Fruit fly (Drosophila melanogaster): ENCODE measurements around the gene NUCB1.

NUCB1 gene

dm6 chr3L:17804511-17804910, 2.4 kb upstream of the NUCB1 start, which contains the start of gene ais (continued):
- no peak for TF ChIP-seq Hr78 (GFP tag; optimal IDR thresholded peaks at IDR 0.05)
- TF ChIP-seq HLH3B (GFP tag; IDR thresholded peaks at IDR 0.05): no peak
- no peak; the same call in 1 of the 2 replicates for TF ChIP-seq Oaz (GFP tag; IDR thresholded peaks at IDR 0.05)
- TF ChIP-seq stwl (tag; optimal IDR thresholded peaks at IDR 0.05): peak; percentile 63
- TF ChIP-seq CoRest (tag; optimal IDR thresholded peaks at IDR 0.05): peak; percentile 29
- TF ChIP-seq CG10565 (GFP tag; optimal IDR thresholded peaks at IDR 0.05): no peak
- TF ChIP-seq CG1792 (GFP tag; optimal IDR thresholded peaks at IDR 0.05): no peak
- TF ChIP-seq BtbVII (GFP tag; optimal IDR thresholded peaks at IDR 0.05): no peak
- TF ChIP-seq CG2199 (GFP tag; IDR thresholded peaks at IDR 0.05): no peak
- TF ChIP-seq CG4282 (GFP tag; optimal IDR thresholded peaks at IDR 0.05): no peak
- TF ChIP-seq CG18476 (GFP tag; optimal IDR thresholded peaks at IDR 0.05): no peak
- TF ChIP-seq unpg (GFP tag; optimal IDR thresholded peaks at IDR 0.05): peak; percentile 39
- TF ChIP-seq CG31441 (GFP tag; IDR thresholded peaks at IDR 0.05): no peak
- no peak for TF ChIP-seq emc (GFP tag; optimal IDR thresholded peaks at IDR 0.05)
- TF ChIP-seq CG6175 (GFP tag; IDR thresholded peaks at IDR 0.05): no peak
- no peak for TF ChIP-seq ase (GFP tag; IDR thresholded peaks at IDR 0.05)
- TF ChIP-seq fd96Cb (tag; optimal IDR thresholded peaks at IDR 0.05): no peak
- TF ChIP-seq Bgb (GFP tag; IDR thresholded peaks at IDR 0.05; ENCODE audit: partially characterized antibody): no peak
- no peak for TF ChIP-seq chif (GFP tag; optimal IDR thresholded peaks at IDR 0.05)
- no peak for TF ChIP-seq kni (GFP tag; optimal IDR thresholded peaks at IDR 0.05)
- TF ChIP-seq CG11247 (GFP tag; IDR thresholded peaks at IDR 0.05): no peak
- TF ChIP-seq CG33557 (GFP tag; optimal IDR thresholded peaks at IDR 0.05): no peak
- TF ChIP-seq CG1529 (GFP tag; optimal IDR thresholded peaks at IDR 0.05): no peak
- no peak for TF ChIP-seq Deaf1 (tag; optimal IDR thresholded peaks at IDR 0.05)
- no peak for TF ChIP-seq so (GFP tag; IDR thresholded peaks at IDR 0.05)
- TF ChIP-seq sr (GFP tag; IDR thresholded peaks at IDR 0.05): no peak
- TF ChIP-seq tio (GFP tag; optimal IDR thresholded peaks at IDR 0.05): no peak
- no peak for TF ChIP-seq gsb-n (tag; optimal IDR thresholded peaks at IDR 0.05)
- no peak for TF ChIP-seq NC2α (GFP tag; optimal IDR thresholded peaks at IDR 0.05)
- peak; percentile 51 for TF ChIP-seq E2f2 (GFP tag; IDR thresholded peaks at IDR 0.05)
- no peak for TF ChIP-seq h (optimal IDR thresholded peaks at IDR 0.05)
- no peak for TF ChIP-seq Taf1 (GFP tag; IDR thresholded peaks at IDR 0.05)
- TF ChIP-seq gfzf (GFP tag; optimal IDR thresholded peaks at IDR 0.05): no peak
- TF ChIP-seq CG17612 (GFP tag; IDR thresholded peaks at IDR 0.05): no peak
- no peak for TF ChIP-seq vvl (GFP tag; IDR thresholded peaks at IDR 0.05)
- TF ChIP-seq Hey (tag; optimal IDR thresholded peaks at IDR 0.05): no peak
- TF ChIP-seq CG2202 (tag; optimal IDR thresholded peaks at IDR 0.05): no peak
- TF ChIP-seq Stat92E (GFP tag; optimal IDR thresholded peaks at IDR 0.05): no peak
- TF ChIP-seq toy (GFP tag; IDR thresholded peaks at IDR 0.05): no peak
- TF ChIP-seq luna (GFP tag; optimal IDR thresholded peaks at IDR 0.05): no peak
- peak; percentile 17 for TF ChIP-seq Oli (tag; optimal IDR thresholded peaks at IDR 0.05)
- TF ChIP-seq wek (GFP tag; optimal IDR thresholded peaks at IDR 0.05): no peak
- TF ChIP-seq CG30020 (tag; optimal IDR thresholded peaks at IDR 0.05): no peak
- no peak for TF ChIP-seq slp2 (GFP tag; optimal IDR thresholded peaks at IDR 0.05)
- TF ChIP-seq CG8478 (optimal IDR thresholded peaks at IDR 0.05): no peak
- no peak for TF ChIP-seq Dref (GFP tag; IDR thresholded peaks at IDR 0.05)
- TF ChIP-seq Max (GFP tag; optimal IDR thresholded peaks at IDR 0.05): peak; percentile 62
- no peak for TF ChIP-seq CG12104 (GFP tag; optimal IDR thresholded peaks at IDR 0.05)
- TF ChIP-seq CG13775 (GFP tag; optimal IDR thresholded peaks at IDR 0.05): peak; percentile 14
- no peak for TF ChIP-seq her (GFP tag; optimal IDR thresholded peaks at IDR 0.05)
- TF ChIP-seq scrt (GFP tag; optimal IDR thresholded peaks at IDR 0.05): no peak
- no peak for TF ChIP-seq CG10274 (GFP tag; optimal IDR thresholded peaks at IDR 0.05)
- TF ChIP-seq Gug (GFP tag; IDR thresholded peaks at IDR 0.05): no peak

Data from whole organism, embryonic.